Fruit fly (Drosophila melanogaster): ENCODE measurements around the gene RabGGTb.

The RabGGTb gene

dm6 chr2L:2857862-2858734, 20.8 kb upstream of the RabGGTb start (continued):
- peak; percentile 70 for TF ChIP-seq Gug (GFP tag; IDR thresholded peaks at IDR 0.05)
- TF ChIP-seq CG1621 (tag; optimal IDR thresholded peaks at IDR 0.05): no peak
- TF ChIP-seq acj6 (GFP tag; optimal IDR thresholded peaks at IDR 0.05): peak; percentile 69
- TF ChIP-seq spab (GFP tag; optimal IDR thresholded peaks at IDR 0.05): peak; percentile 50
- peak; percentile 24 for TF ChIP-seq CG31627 (GFP tag; optimal IDR thresholded peaks at IDR 0.05)
- peak; percentile 11 for TF ChIP-seq CG8319 (GFP tag; optimal IDR thresholded peaks at IDR 0.05)
- TF ChIP-seq Hr38 (GFP tag; optimal IDR thresholded peaks at IDR 0.05): no peak
- no peak for TF ChIP-seq CG9139 (GFP tag; optimal IDR thresholded peaks at IDR 0.05)
- peak; percentile 84 for TF ChIP-seq CG32006 (GFP tag; optimal IDR thresholded peaks at IDR 0.05)
- TF ChIP-seq dac (GFP tag; optimal IDR thresholded peaks at IDR 0.05): peak; percentile 66

DNA sequence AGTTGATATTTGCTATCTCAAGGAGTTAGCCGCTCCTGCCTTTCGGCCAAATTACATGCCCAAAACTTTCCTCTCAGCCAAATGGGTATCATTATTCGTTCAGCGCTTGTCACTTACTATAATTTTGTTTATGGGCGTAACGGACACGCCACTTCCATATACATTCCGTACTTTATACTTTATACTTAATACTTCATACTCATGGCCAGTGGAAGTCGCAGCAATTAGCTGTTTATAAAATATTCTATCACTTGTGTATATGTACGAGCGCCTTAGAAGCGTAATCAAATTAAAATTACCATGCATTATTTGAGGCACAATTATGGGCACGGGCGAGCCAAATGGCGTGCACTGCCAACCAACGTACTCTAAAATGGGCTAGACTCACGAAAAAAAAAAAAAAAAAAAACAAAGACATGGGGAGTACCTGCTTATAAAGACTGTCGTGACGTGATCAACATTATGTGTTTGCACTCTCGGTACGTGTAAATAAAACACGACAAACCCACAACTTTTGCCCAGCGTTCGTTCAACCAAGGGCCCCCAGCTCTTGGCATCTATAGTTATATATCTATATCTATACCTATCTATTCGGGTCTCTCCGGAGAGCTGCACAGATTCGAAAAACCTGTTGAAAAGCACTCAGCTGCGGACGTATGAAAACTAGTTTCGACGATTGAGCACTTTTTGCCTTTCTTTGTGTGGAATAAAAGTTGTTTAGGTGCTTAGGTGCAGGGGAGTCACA, 17.6 kb upstream of the RabGGTb start:
- TF ChIP-seq CG6854 (GFP tag; optimal IDR thresholded peaks at IDR 0.05) (no peak), dsx (GFP tag; optimal IDR thresholded peaks at IDR 0.05; ENCODE audit: poor library complexity, severe bottlenecking) (no peak), spab (GFP tag; optimal IDR thresholded peaks at IDR 0.05) (no peak), CG3919 (GFP tag; optimal IDR thresholded peaks at IDR 0.05) (no peak), CG1621 (tag; optimal IDR thresholded peaks at IDR 0.05) (peak; percentile 4), fkh (GFP tag; optimal IDR thresholded peaks at IDR 0.05) (peak; percentile 89), Sox102F (GFP tag; optimal IDR thresholded peaks at IDR 0.05) (no peak), fd59A (GFP tag; optimal IDR thresholded peaks at IDR 0.05) (no peak), CG8119 (GFP tag; IDR thresholded peaks at IDR 0.05) (no peak), topi (GFP tag; optimal IDR thresholded peaks at IDR 0.05) (no peak), CG32006 (GFP tag; optimal IDR thresholded peaks at IDR 0.05) (no peak), CG6276 (GFP tag; optimal IDR thresholded peaks at IDR 0.05) (no peak), fd85E (GFP tag; optimal IDR thresholded peaks at IDR 0.05) (no peak), Hr38 (GFP tag; optimal IDR thresholded peaks at IDR 0.05) (no peak), CG7368 (GFP tag; optimal IDR thresholded peaks at IDR 0.05) (no peak), ss (GFP tag; optimal IDR thresholded peaks at IDR 0.05) (peak in 1 of 2 experiments; percentile 78), CG4318 (GFP tag; optimal IDR thresholded peaks at IDR 0.05) (no peak), CG8319 (GFP tag; optimal IDR thresholded peaks at IDR 0.05) (no peak), lz (GFP tag; optimal IDR thresholded peaks at IDR 0.05) (no peak), svp (GFP tag) (no peak), eg (GFP tag; IDR thresholded peaks at IDR 0.05) (no peak; the same call in 1 of the 3 replicates), CG9139 (GFP tag; optimal IDR thresholded peaks at IDR 0.05) (no peak)

DNA sequence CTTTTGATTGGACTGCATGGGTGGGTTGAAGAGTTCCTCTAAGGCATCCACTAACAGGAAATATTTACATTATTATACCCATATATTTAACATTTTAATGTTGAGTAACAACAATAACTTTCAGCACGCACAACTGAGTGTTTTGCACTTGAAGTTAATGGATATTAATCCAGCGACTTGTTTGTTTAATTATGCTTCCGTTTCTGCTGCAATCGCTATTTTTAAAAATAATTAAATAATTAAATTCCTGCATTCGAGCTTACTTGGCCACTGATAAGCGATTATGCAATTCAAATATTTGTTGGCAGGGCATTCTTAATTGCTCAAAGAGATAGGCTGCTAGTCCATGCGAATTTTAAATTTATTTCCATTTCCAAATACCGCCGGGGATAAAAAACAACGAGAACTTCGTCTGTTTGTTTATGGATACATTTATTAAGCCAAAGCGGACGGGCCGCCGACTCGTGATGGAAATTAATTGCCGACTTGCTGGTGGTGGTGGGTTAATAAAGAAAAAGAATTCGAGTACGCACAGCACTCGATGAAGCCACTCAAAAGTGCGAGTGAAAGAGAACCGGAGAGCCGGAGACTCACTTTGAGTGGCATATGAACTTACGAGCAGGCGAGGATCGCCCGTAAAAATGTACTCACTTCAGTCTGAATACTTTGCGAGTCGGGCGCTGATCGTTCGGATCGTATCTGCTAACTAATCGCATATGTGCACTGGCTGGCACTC, 16.9 kb upstream of the RabGGTb start:
- peak; percentile 8 for TF ChIP-seq achi (GFP tag; optimal IDR thresholded peaks at IDR 0.05)
- peak; percentile 24 for TF ChIP-seq CG3919 (GFP tag; optimal IDR thresholded peaks at IDR 0.05)
- peak; percentile 53 for TF ChIP-seq CG8119 (GFP tag; IDR thresholded peaks at IDR 0.05)
- TF ChIP-seq CG15336 (GFP tag; IDR thresholded peaks at IDR 0.05): peak; percentile 63
- peak; percentile 23 for TF ChIP-seq Ets96B (tag; optimal IDR thresholded peaks at IDR 0.05)
- peak; percentile 43 for TF ChIP-seq net (GFP tag; optimal IDR thresholded peaks at IDR 0.05)
- peak; percentile 10 for TF ChIP-seq topi (GFP tag; optimal IDR thresholded peaks at IDR 0.05)
- TF ChIP-seq CG6808 (GFP tag; optimal IDR thresholded peaks at IDR 0.05): peak; percentile 43
- TF ChIP-seq Hr39 (GFP tag; optimal IDR thresholded peaks at IDR 0.05): no peak
- TF ChIP-seq dsx (GFP tag; optimal IDR thresholded peaks at IDR 0.05; ENCODE audit: poor library complexity, severe bottlenecking): no peak
- TF ChIP-seq Hr4 (GFP tag; optimal IDR thresholded peaks at IDR 0.05): peak; percentile 5
- TF ChIP-seq fkh (GFP tag; optimal IDR thresholded peaks at IDR 0.05): peak; percentile 11
- no peak for TF ChIP-seq CG31627 (GFP tag; optimal IDR thresholded peaks at IDR 0.05)
- no peak for TF ChIP-seq lz (GFP tag; optimal IDR thresholded peaks at IDR 0.05)
- peak; percentile 7 for TF ChIP-seq CG34406 (GFP tag; optimal IDR thresholded peaks at IDR 0.05)
- peak; percentile 54 for TF ChIP-seq CG16779 (tag; optimal IDR thresholded peaks at IDR 0.05)
- TF ChIP-seq CG6163 (GFP tag; IDR thresholded peaks at IDR 0.05): peak; percentile 44; the same call in 1 of the 3 replicates
- peak; percentile 31 for TF ChIP-seq Lpt (GFP tag; optimal IDR thresholded peaks at IDR 0.05)
- peak in 1 of 2 experiments; percentile 58 for TF ChIP-seq salr (GFP tag; optimal IDR thresholded peaks at IDR 0.05)
- TF ChIP-seq svp (GFP tag): peak; percentile 14
- TF ChIP-seq esn (GFP tag; optimal IDR thresholded peaks at IDR 0.05): peak; percentile 39
- TF ChIP-seq CG1621 (tag; optimal IDR thresholded peaks at IDR 0.05): peak; percentile 89
- peak in 1 of 2 experiments; percentile 41 for TF ChIP-seq ss (GFP tag; optimal IDR thresholded peaks at IDR 0.05)
- TF ChIP-seq CG6276 (GFP tag; optimal IDR thresholded peaks at IDR 0.05): peak; percentile 31
- TF ChIP-seq CG3032 (tag; optimal IDR thresholded peaks at IDR 0.05): peak; percentile 27
- TF ChIP-seq Blimp-1 (GFP tag; optimal IDR thresholded peaks at IDR 0.05): no peak

Measured in whole organism, prepupa.